Worm (Caenorhabditis elegans): Measurements from ENCODE around the gene Y54G9A.7.

DNA sequence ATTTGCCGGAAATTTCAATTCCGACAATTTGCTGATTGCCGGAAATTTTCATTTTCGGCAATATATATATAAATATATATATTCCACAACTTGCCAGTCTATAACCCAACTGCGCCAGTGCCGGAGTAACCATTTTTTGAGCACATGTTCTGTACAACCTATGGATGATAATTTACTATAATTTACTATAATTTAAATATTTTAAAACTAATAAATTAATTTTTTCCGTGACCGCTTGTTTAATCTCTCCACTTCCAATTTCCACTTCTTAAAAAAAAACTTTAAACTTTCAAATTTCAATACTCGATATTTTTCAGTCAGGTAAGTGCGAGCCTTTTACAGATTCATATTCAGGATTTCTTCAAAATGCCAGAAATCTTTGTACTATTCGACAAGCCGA, 40.4 kb upstream of the Y54G9A.7 start, which contains the start of gene arrd-12:
- TF ChIP-seq pha-4 (tag; optimal IDR thresholded peaks at IDR 0.05) (no peak), cnd-1 (tag; optimal IDR thresholded peaks at IDR 0.05) (no peak), ces-1 (GFP tag; optimal IDR thresholded peaks at IDR 0.05) (no peak), unc-62 (GFP tag; optimal IDR thresholded peaks at IDR 0.05) (no peak), blmp-1 (tag; optimal IDR thresholded peaks at IDR 0.05) (no peak), bed-3 (GFP tag; optimal IDR thresholded peaks at IDR 0.05) (no peak), ceh-39 (tag; optimal IDR thresholded peaks at IDR 0.05) (no peak), lsy-2 (tag; optimal IDR thresholded peaks at IDR 0.05) (no peak), nhr-28 (tag; optimal IDR thresholded peaks at IDR 0.05) (no peak), hlh-1 (tag; optimal IDR thresholded peaks at IDR 0.05) (no peak), zip-8 (tag; optimal IDR thresholded peaks at IDR 0.05) (no peak)

All from whole organism, mixed stage, embryonic.